Worm (Caenorhabditis elegans): ENCODE results near the gene dcn-1.

Gene dcn-1

ce11 chrIII:4280215-4281173 lies 33.2 kb upstream of the dcn-1 start, which contains the start of gene sup-26:
TSS of gene sup-26 (minus strand) at chrIII:4280224.
- TF ChIP-seq T22C8.4 (GFP tag; IDR thresholded peaks at IDR 0.05) (no peak), klf-2 (GFP tag; conservative IDR thresholded peaks at IDR 0.05) (0 out of 2 replicates have a peak, but pooled peaks have one; percentile 38), tab-1 (GFP tag; IDR thresholded peaks at IDR 0.05) (peak; percentile 15; the same call in 1 of the 2 replicates), flt-1 (GFP tag; IDR thresholded peaks at IDR 0.05) (peak; percentile 47; the same call in 1 of the 2 replicates), ztf-23 (GFP tag; IDR thresholded peaks at IDR 0.05) (peak; percentile 26; the same call in 1 of the 2 replicates)

ce11 chrIII:4281955-4282618 lies 31.6 kb upstream of the dcn-1 start:
- TF ChIP-seq ztf-23 (GFP tag; IDR thresholded peaks at IDR 0.05) (peak; percentile 59; the same call in 1 of the 2 replicates), med-1 (GFP tag; optimal IDR thresholded peaks at IDR 0.05; ENCODE audit: insufficient read depth) (no peak), ztf-29 (GFP tag; IDR thresholded peaks at IDR 0.05) (peak; percentile 35), T22C8.4 (GFP tag; IDR thresholded peaks at IDR 0.05) (no peak), flt-1 (GFP tag; IDR thresholded peaks at IDR 0.05) (peak; percentile 73; the same call in 1 of the 2 replicates), cog-1 (tag; optimal IDR thresholded peaks at IDR 0.05) (peak; percentile 99), ref-1 (GFP tag; conservative IDR thresholded peaks at IDR 0.05) (0 out of 2 replicates have a peak, but pooled peaks have one; percentile 18), tab-1 (GFP tag; IDR thresholded peaks at IDR 0.05) (peak; percentile 76; the same call in 1 of the 2 replicates)

- no peak for TF ChIP-seq med-1 (GFP tag; optimal IDR thresholded peaks at IDR 0.05; ENCODE audit: insufficient read depth)
- TF ChIP-seq flt-1 (GFP tag; IDR thresholded peaks at IDR 0.05) = no peak
- no peak for TF ChIP-seq ref-1 (GFP tag; conservative IDR thresholded peaks at IDR 0.05)
- no peak for TF ChIP-seq ztf-23 (GFP tag; IDR thresholded peaks at IDR 0.05)
- no peak for TF ChIP-seq tab-1 (GFP tag; IDR thresholded peaks at IDR 0.05)
- no peak for TF ChIP-seq cog-1 (tag; optimal IDR thresholded peaks at IDR 0.05)
- TF ChIP-seq klf-2 (GFP tag; conservative IDR thresholded peaks at IDR 0.05) = no peak
- no peak for TF ChIP-seq T22C8.4 (GFP tag; IDR thresholded peaks at IDR 0.05)
These were observed 30.5 kb upstream of the dcn-1 start for ce11 chrIII:4283175-4283574.

DNA sequence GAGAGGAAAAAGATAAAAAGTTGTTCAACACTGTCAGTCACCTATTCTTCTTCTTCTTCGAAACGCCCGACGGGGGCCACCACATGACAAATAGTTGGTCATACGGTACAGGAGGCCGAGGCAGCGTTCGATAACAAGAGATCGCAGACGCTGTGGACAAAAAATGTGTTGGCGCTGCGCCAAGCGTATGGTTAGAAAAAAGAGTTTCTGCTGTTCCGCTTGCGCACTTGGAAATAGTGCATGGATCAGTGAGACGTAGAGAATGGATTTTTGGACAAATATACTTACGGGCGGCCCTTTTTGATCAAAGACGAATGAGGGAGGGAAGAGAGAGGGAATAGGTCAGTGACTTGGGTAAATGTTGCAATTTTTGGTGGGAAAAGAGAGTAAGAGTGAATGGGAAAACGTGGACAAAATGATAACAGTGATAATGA lies 29.0 kb upstream of the dcn-1 start:
- TF ChIP-seq T22C8.4 (GFP tag; IDR thresholded peaks at IDR 0.05) (no peak), tab-1 (GFP tag; IDR thresholded peaks at IDR 0.05) (no peak), klf-2 (GFP tag; conservative IDR thresholded peaks at IDR 0.05) (no peak), ztf-23 (GFP tag; IDR thresholded peaks at IDR 0.05) (no peak), ztf-29 (GFP tag; IDR thresholded peaks at IDR 0.05) (no peak)

ce11 chrIII:4287379-4287778 lies 26.3 kb upstream of the dcn-1 start, which contains the start of gene R10E4.3:
TSS of gene R10E4.3 (minus strand) at chrIII:4287479.
- TF ChIP-seq ztf-23 (GFP tag; IDR thresholded peaks at IDR 0.05) (no peak), flt-1 (GFP tag; IDR thresholded peaks at IDR 0.05) (no peak), med-1 (GFP tag; optimal IDR thresholded peaks at IDR 0.05; ENCODE audit: insufficient read depth) (no peak), tab-1 (GFP tag; IDR thresholded peaks at IDR 0.05) (no peak), klf-2 (GFP tag; conservative IDR thresholded peaks at IDR 0.05) (no peak), cog-1 (tag; optimal IDR thresholded peaks at IDR 0.05) (no peak), ztf-29 (GFP tag; IDR thresholded peaks at IDR 0.05) (no peak), ref-1 (GFP tag; conservative IDR thresholded peaks at IDR 0.05) (no peak), T22C8.4 (GFP tag; IDR thresholded peaks at IDR 0.05) (no peak)

DNA sequence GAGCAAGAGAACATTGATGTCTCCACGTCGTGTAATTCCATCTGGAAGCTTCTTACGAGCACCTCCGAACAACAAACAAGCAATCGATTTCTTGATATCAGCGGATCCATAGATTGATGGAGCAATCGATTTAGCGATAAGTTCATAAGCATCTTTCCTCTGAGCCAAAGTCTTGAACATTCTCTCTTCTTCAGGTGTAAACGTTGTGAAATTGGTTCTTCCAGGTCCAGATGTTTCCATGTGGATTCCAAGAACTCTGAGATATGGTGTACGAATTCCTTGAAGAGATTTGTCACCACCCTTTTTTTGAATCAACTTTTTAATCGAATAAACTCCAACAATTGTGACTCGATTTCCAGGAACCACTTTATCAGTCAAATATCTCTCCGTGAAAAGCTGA lies 23.8 kb upstream of the dcn-1 start:
- no peak for TF ChIP-seq ztf-29 (GFP tag; IDR thresholded peaks at IDR 0.05)
- no peak for TF ChIP-seq tab-1 (GFP tag; IDR thresholded peaks at IDR 0.05)
- no peak for TF ChIP-seq ref-1 (GFP tag; conservative IDR thresholded peaks at IDR 0.05)
- TF ChIP-seq klf-2 (GFP tag; conservative IDR thresholded peaks at IDR 0.05) = no peak
- no peak for TF ChIP-seq flt-1 (GFP tag; IDR thresholded peaks at IDR 0.05)
- TF ChIP-seq cog-1 (tag; optimal IDR thresholded peaks at IDR 0.05) = no peak
- TF ChIP-seq T22C8.4 (GFP tag; IDR thresholded peaks at IDR 0.05) = no peak

DNA sequence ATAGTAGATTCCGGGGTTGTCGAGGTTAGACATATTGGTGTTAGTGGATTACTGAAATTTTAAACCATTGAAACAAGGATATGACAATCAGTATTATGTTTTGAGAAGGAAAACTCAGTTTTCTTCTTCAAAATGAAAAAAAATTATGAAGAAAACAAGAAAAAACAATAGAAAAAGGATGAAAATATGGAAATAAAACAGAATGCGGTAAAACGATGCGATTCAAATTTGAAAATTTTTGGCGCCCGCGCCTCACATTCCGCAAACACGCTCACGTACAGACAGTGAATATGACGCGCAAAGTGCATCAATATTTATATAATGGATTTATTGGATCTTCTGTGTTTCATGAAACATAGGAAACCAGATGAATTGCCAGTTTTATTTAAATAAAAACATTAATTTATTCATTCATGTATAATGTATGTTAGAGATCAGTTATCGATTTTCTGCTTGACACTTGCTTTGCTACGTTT lies 22.5 kb upstream of the dcn-1 start, which contains the start of gene mcm-5:
Gene mcm-5 (minus strand): TSS at position 51 of the 476 bp plus-strand sequence.
- TF ChIP-seq ztf-29 (GFP tag; IDR thresholded peaks at IDR 0.05) (no peak), med-1 (GFP tag; optimal IDR thresholded peaks at IDR 0.05; ENCODE audit: insufficient read depth) (no peak), klf-2 (GFP tag; conservative IDR thresholded peaks at IDR 0.05) (no peak), cog-1 (tag; optimal IDR thresholded peaks at IDR 0.05) (no peak), flt-1 (GFP tag; IDR thresholded peaks at IDR 0.05) (no peak), ref-1 (GFP tag; conservative IDR thresholded peaks at IDR 0.05) (no peak), T22C8.4 (GFP tag; IDR thresholded peaks at IDR 0.05) (no peak), ztf-23 (GFP tag; IDR thresholded peaks at IDR 0.05) (no peak), tab-1 (GFP tag; IDR thresholded peaks at IDR 0.05) (no peak)

DNA sequence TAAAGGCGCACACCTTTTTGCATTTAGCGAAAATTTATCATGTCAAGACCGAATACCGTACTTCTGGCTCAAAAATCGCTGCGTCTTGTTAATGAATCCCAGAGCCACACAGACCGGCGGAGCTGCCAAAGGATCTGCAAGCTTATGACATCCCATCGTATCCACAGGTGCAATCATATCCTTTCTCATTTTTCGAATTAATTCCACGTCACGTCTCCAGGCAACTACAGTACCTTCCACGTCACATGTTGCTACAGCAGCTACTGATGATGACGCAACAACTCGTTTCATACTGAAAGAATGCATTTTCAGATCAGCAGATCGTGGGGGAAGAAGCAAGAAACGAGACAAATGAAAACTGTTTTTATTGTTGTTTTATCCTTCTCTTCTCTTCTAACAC lies 20.6 kb upstream of the dcn-1 start, which contains the start of gene R10E4.6:
Gene R10E4.6 (plus strand): TSS at position 301 of the 400 bp plus-strand sequence.
- no peak for TF ChIP-seq ztf-29 (GFP tag; IDR thresholded peaks at IDR 0.05)
- no peak for TF ChIP-seq flt-1 (GFP tag; IDR thresholded peaks at IDR 0.05)
- no peak for TF ChIP-seq ref-1 (GFP tag; conservative IDR thresholded peaks at IDR 0.05)
- no peak for TF ChIP-seq cog-1 (tag; optimal IDR thresholded peaks at IDR 0.05)
- TF ChIP-seq T22C8.4 (GFP tag; IDR thresholded peaks at IDR 0.05) = no peak
- TF ChIP-seq klf-2 (GFP tag; conservative IDR thresholded peaks at IDR 0.05) = no peak
- TF ChIP-seq med-1 (GFP tag; optimal IDR thresholded peaks at IDR 0.05; ENCODE audit: insufficient read depth) = no peak
- TF ChIP-seq tab-1 (GFP tag; IDR thresholded peaks at IDR 0.05) = no peak
- TF ChIP-seq ztf-23 (GFP tag; IDR thresholded peaks at IDR 0.05) = no peak

Measured in whole organism, midembryonic.